Worm (Caenorhabditis elegans): ENCODE results near the gene dnc-2.
A peak's percentile ranks its signal among the peaks of the same experiment; 100 is the strongest.

Gene dnc-2

ce11 chrIII:5959049-5959448 lies 33.5 kb upstream of the dnc-2 start (continued):
- TF ChIP-seq egl-27 (tag; optimal IDR thresholded peaks at IDR 0.05) (no peak), mab-9 (GFP tag; IDR thresholded peaks at IDR 0.05) (no peak), pag-3 (tag; optimal IDR thresholded peaks at IDR 0.05; ENCODE audit: borderline replicate concordance, insufficient read depth) (no peak), nhr-85 (tag) (no peak), vab-15 (tag; optimal IDR thresholded peaks at IDR 0.05) (no peak), sptf-1 (tag; optimal IDR thresholded peaks at IDR 0.05) (no peak), rnt-1 (tag; optimal IDR thresholded peaks at IDR 0.05) (peak; percentile 39), jun-1 (tag; optimal IDR thresholded peaks at IDR 0.05) (no peak), unc-62 (GFP tag; optimal IDR thresholded peaks at IDR 0.05) (no peak), C16A3.4 (tag; optimal IDR thresholded peaks at IDR 0.05) (no peak), fkh-8 (tag; optimal IDR thresholded peaks at IDR 0.05) (no peak), sox-4 (tag; optimal IDR thresholded peaks at IDR 0.05) (no peak), sup-37 (GFP tag; optimal IDR thresholded peaks at IDR 0.05) (no peak), ceh-82 (tag; optimal IDR thresholded peaks at IDR 0.05) (no peak), nhr-84 (tag; optimal IDR thresholded peaks at IDR 0.05) (no peak), mep-1 (tag; optimal IDR thresholded peaks at IDR 0.05) (no peak), lin-14 (GFP tag; optimal IDR thresholded peaks at IDR 0.05) (peak; percentile 11), dpl-1 (GFP tag; optimal IDR thresholded peaks at IDR 0.05) (peak; percentile 1 to 76 (median 71)), ztf-4 (tag; optimal IDR thresholded peaks at IDR 0.05) (no peak), pax-3 (tag; optimal IDR thresholded peaks at IDR 0.05) (no peak), lin-13 (GFP tag; optimal IDR thresholded peaks at IDR 0.05) (no peak), nhr-71 (tag; optimal IDR thresholded peaks at IDR 0.05) (no peak), lin-35 (GFP tag; optimal IDR thresholded peaks at IDR 0.05) (peak; percentile 56 to 90), nhr-47 (tag; optimal IDR thresholded peaks at IDR 0.05) (no peak), zip-4 (GFP tag; optimal IDR thresholded peaks at IDR 0.05) (no peak), egl-13 (tag; optimal IDR thresholded peaks at IDR 0.05) (no peak), aly-2 (tag; optimal IDR thresholded peaks at IDR 0.05) (no peak), grh-1 (GFP tag; IDR thresholded peaks at IDR 0.05) (no peak), nhr-12 (tag; optimal IDR thresholded peaks at IDR 0.05) (no peak), alr-1 (tag; optimal IDR thresholded peaks at IDR 0.05; ENCODE audit: borderline replicate concordance) (no peak), nhr-76 (tag; optimal IDR thresholded peaks at IDR 0.05) (no peak), ceh-90 (tag; optimal IDR thresholded peaks at IDR 0.05) (no peak), ceh-88 (GFP tag; IDR thresholded peaks at IDR 0.05) (no peak), Y116A8C.19 (tag; optimal IDR thresholded peaks at IDR 0.05; ENCODE audit: borderline replicate concordance) (no peak), lsy-2 (tag; optimal IDR thresholded peaks at IDR 0.05) (peak in 1 of 2 experiments; percentile 20), nhr-19 (GFP tag; conservative IDR thresholded peaks at IDR 0.05) (no peak), lin-15B (tag; optimal IDR thresholded peaks at IDR 0.05) (peak; percentile 6), nhr-11 (tag; optimal IDR thresholded peaks at IDR 0.05) (no peak), elt-2 (tag; optimal IDR thresholded peaks at IDR 0.05) (no peak), mef-2 (tag; optimal IDR thresholded peaks at IDR 0.05) (no peak), nhr-90 (tag; optimal IDR thresholded peaks at IDR 0.05; ENCODE audit: poor library complexity) (no peak), lin-39 (tag; optimal IDR thresholded peaks at IDR 0.05) (no peak), mdl-1 (tag; optimal IDR thresholded peaks at IDR 0.05) (no peak), dsc-1 (tag; optimal IDR thresholded peaks at IDR 0.05) (no peak), skn-1 (tag; optimal IDR thresholded peaks at IDR 0.05) (no peak)

Data from whole organism, L1 larva.